Worm (Caenorhabditis elegans) whole organism, L4 larva: ENCODE measurements around the gene dct-6.

Experiments used
- T20F7.1 ChIP-seq: fragments of 200-800 bp; sonication (Bioruptor generic); optimal IDR thresholded peaks from 2 replicates; lab custom pipeline; 2018; ENCODE audit warnings: mild to moderate bottlenecking, missing genetic modification characterization, missing compliant biosample characterization
- T26A8.4 ChIP-seq: fragments of 200-800 bp; sonication (Bioruptor generic); IDR thresholded peaks from 2 replicates; pipeline ENCODE4 v1.3.6; 2022; ENCODE audit warnings: missing genetic modification characterization, missing compliant biosample characterization
- Y105C5A.15 ChIP-seq: fragments of 200-800 bp; sonication (Bioruptor generic); IDR thresholded peaks from 2 replicates; pipeline ENCODE4 v1.3.6; 2022; ENCODE audit warnings: missing genetic modification characterization, missing compliant biosample characterization
- Y48G9A.11 ChIP-seq: fragments of 200-800 bp; sonication (Bioruptor generic); IDR thresholded peaks from 2 replicates; pipeline ENCODE4 v1.3.6; 2022; ENCODE audit warnings: missing genetic modification reagents, missing genetic modification characterization, missing compliant biosample characterization
- aha-1 ChIP-seq: fragments of 150-350 bp; peaks from one replicate; lab custom pipeline; 2014; ENCODE audit warnings: missing biosample characterization, missing genetic modification characterization
- ama-1 ChIP-seq: fragments of 150-350 bp; optimal IDR thresholded peaks from 2 replicates; lab custom pipeline; 2014; ENCODE audit warnings: inconsistent platforms, mixed read lengths
- arid-1 ChIP-seq: fragments of 200-800 bp; sonication (Bioruptor generic); conservative IDR thresholded peaks from 2 replicates; pipeline ENCODE4 v1.3.6; 2022; ENCODE audit warnings: missing genetic modification reagents, missing genetic modification characterization, missing compliant biosample characterization
- ceh-20 ChIP-seq: fragments of 200-800 bp; sonication (Bioruptor generic); IDR thresholded peaks from 2 replicates; pipeline ENCODE4 v1.3.6; 2022; ENCODE audit warnings: missing genetic modification reagents, missing genetic modification characterization, missing compliant biosample characterization
- ceh-28 ChIP-seq: fragments of 150-350 bp; optimal IDR thresholded peaks from 2 replicates; lab custom pipeline; 2014; ENCODE audit warnings: missing biosample characterization, missing genetic modification reagents, missing genetic modification characterization
- cey-2 ChIP-seq: sonication (generic microtip); optimal IDR thresholded peaks from 3 replicates; lab custom pipeline; 2017; ENCODE audit warnings: missing genetic modification characterization, mild to moderate bottlenecking, missing compliant biosample characterization, antibody characterized with exemption, borderline replicate concordance; ENCODE audit not compliant: insufficient read depth
- ctbp-1 ChIP-seq: fragments of 200-800 bp; sonication (Bioruptor generic); IDR thresholded peaks from 2 replicates; pipeline ENCODE4 v1.3.6; 2022; ENCODE audit warnings: missing genetic modification reagents, missing genetic modification characterization, missing compliant biosample characterization
- daf-16 ChIP-seq, 3 experiments: sonication (generic microtip); optimal IDR thresholded peaks; 2 replicates each; lab custom pipeline; 2016 to 2017; ENCODE audit warnings: missing genetic modification characterization in 3 of 3, missing genetic modification reagents in 3 of 3, mild to moderate bottlenecking in 2 of 3, missing compliant biosample characterization in 2 of 3, missing biosample characterization in 1 of 3, moderate library complexity in 1 of 3
- daf-19 ChIP-seq: fragments of 200-800 bp; sonication (Bioruptor generic); conservative IDR thresholded peaks from 2 replicates; pipeline ENCODE4 v1.3.6; 2022; ENCODE audit warnings: missing genetic modification characterization, missing compliant biosample characterization
- daf-8 ChIP-seq: fragments of 200-800 bp; sonication (Bioruptor generic); IDR thresholded peaks from 2 replicates; pipeline ENCODE4 v1.3.6; 2022; ENCODE audit warnings: missing genetic modification characterization, missing compliant biosample characterization
- dmd-6 ChIP-seq: fragments of 200-800 bp; sonication (Bioruptor generic); IDR thresholded peaks from 2 replicates; pipeline ENCODE4 v1.3.6; 2022; ENCODE audit warnings: missing genetic modification reagents, missing genetic modification characterization, missing compliant biosample characterization
- dpl-1 ChIP-seq: fragments of 150-350 bp; optimal IDR thresholded peaks from 2 replicates; lab custom pipeline; 2014; ENCODE audit warnings: missing biosample characterization, missing genetic modification reagents, missing genetic modification characterization
- dve-1 ChIP-seq: sonication (generic microtip); optimal IDR thresholded peaks from 2 replicates; lab custom pipeline; 2017; ENCODE audit warnings: antibody characterized with exemption, mild to moderate bottlenecking, missing genetic modification characterization, missing compliant biosample characterization; ENCODE audit not compliant: insufficient read depth
- gei-8 ChIP-seq: fragments of 200-800 bp; sonication (Bioruptor generic); optimal IDR thresholded peaks from 2 replicates; lab custom pipeline; 2018; ENCODE audit warnings: mild to moderate bottlenecking, missing genetic modification characterization, missing compliant biosample characterization
- hlh-11 ChIP-seq: fragments of 200-800 bp; sonication (Bioruptor generic); optimal IDR thresholded peaks from 2 replicates; lab custom pipeline; 2018; ENCODE audit warnings: mild to moderate bottlenecking, missing genetic modification characterization, missing compliant biosample characterization
- hlh-30 ChIP-seq: sonication (generic microtip); optimal IDR thresholded peaks from 2 replicates; lab custom pipeline; 2017; ENCODE audit warnings: antibody characterized with exemption, mild to moderate bottlenecking, missing genetic modification characterization, missing compliant biosample characterization; ENCODE audit not compliant: insufficient read depth
- lin-1 ChIP-seq: fragments of 200-800 bp; sonication (Bioruptor generic); IDR thresholded peaks from 2 replicates; pipeline ENCODE4 v1.3.6; 2022; ENCODE audit warnings: missing genetic modification reagents, missing genetic modification characterization, missing compliant biosample characterization
- lin-38 ChIP-seq: fragments of 200-800 bp; sonication (Bioruptor generic); IDR thresholded peaks from 2 replicates; pipeline ENCODE4 v1.3.6; 2022; ENCODE audit warnings: missing genetic modification reagents, missing genetic modification characterization, missing compliant biosample characterization
- lir-3 ChIP-seq: sonication (generic microtip); optimal IDR thresholded peaks from 2 replicates; lab custom pipeline; 2016; ENCODE audit warnings: mild to moderate bottlenecking, missing genetic modification characterization, missing compliant biosample characterization
- lsy-2 ChIP-seq, 2 experiments: fragments of 150-350 bp in 1 of 2; sonication (generic microtip) in 1 of 2; optimal IDR thresholded peaks; 2 replicates each; lab custom pipeline; 2014 to 2017; ENCODE audit warnings: missing biosample characterization in 2 of 2, missing genetic modification characterization in 2 of 2
- madf-5 ChIP-seq, 2 experiments: fragments of 200-800 bp; sonication (Bioruptor generic); IDR thresholded peaks; 2 replicates each; pipeline ENCODE4 v1.3.6; 2022; ENCODE audit warnings: missing compliant biosample characterization in 2 of 2, missing genetic modification characterization in 2 of 2
- mdl-1 ChIP-seq, 2 experiments: fragments of 150-350 bp in 1 of 2; sonication (generic microtip) in 1 of 2; optimal IDR thresholded peaks; 2 replicates each; lab custom pipeline; 2014 to 2017; ENCODE audit warnings: missing biosample characterization in 2 of 2, missing genetic modification characterization in 2 of 2
- mep-1 ChIP-seq: fragments of 150-350 bp; sonication (generic microtip); optimal IDR thresholded peaks from 3 replicates; lab custom pipeline; 2014; ENCODE audit warnings: missing biosample characterization, missing genetic modification characterization
- mes-2 ChIP-seq: sonication (generic microtip); optimal IDR thresholded peaks from 2 replicates; lab custom pipeline; 2016; ENCODE audit warnings: missing genotype, mild to moderate bottlenecking, missing genetic modification characterization, missing compliant biosample characterization; ENCODE audit not compliant: poor library complexity, severe bottlenecking
- mxl-3 ChIP-seq: fragments of 200-800 bp; sonication (Bioruptor generic); optimal IDR thresholded peaks from 2 replicates; lab custom pipeline; 2018; ENCODE audit warnings: mild to moderate bottlenecking, missing genetic modification characterization, missing compliant biosample characterization
- nhr-10 ChIP-seq: fragments of 150-350 bp; optimal IDR thresholded peaks from 2 replicates; lab custom pipeline; 2014; ENCODE audit warnings: missing biosample characterization, missing genetic modification characterization
- nhr-102 ChIP-seq: sonication (generic microtip); optimal IDR thresholded peaks from 2 replicates; lab custom pipeline; 2016; ENCODE audit warnings: mild to moderate bottlenecking, missing genetic modification characterization, moderate library complexity, missing compliant biosample characterization
- nhr-237 ChIP-seq: sonication (generic microtip); optimal IDR thresholded peaks from 2 replicates; lab custom pipeline; 2017; ENCODE audit warnings: missing biosample characterization, missing genetic modification characterization
- nhr-25 ChIP-seq: sonication (generic microtip); optimal IDR thresholded peaks from 2 replicates; lab custom pipeline; 2017; ENCODE audit warnings: missing genetic modification characterization, mild to moderate bottlenecking, missing compliant biosample characterization, antibody characterized with exemption, moderate library complexity, borderline replicate concordance; ENCODE audit not compliant: insufficient read depth
- nhr-28 ChIP-seq: fragments of 150-350 bp; optimal IDR thresholded peaks from 2 replicates; lab custom pipeline; 2014; ENCODE audit warnings: missing biosample characterization, missing genetic modification characterization
- nhr-48 ChIP-seq: sonication (generic microtip); optimal IDR thresholded peaks from 2 replicates; lab custom pipeline; 2016; ENCODE audit warnings: mild to moderate bottlenecking, missing genetic modification characterization, missing compliant biosample characterization
- php-3 ChIP-seq: fragments of 200-800 bp; sonication (Bioruptor generic); IDR thresholded peaks from 2 replicates; pipeline ENCODE4 v1.3.6; 2022; ENCODE audit warnings: missing genetic modification reagents, missing genetic modification characterization, missing compliant biosample characterization
- spr-3 ChIP-seq: fragments of 200-800 bp; sonication (Bioruptor generic); optimal IDR thresholded peaks from 2 replicates; lab custom pipeline; 2018; ENCODE audit warnings: mild to moderate bottlenecking, missing genetic modification characterization, missing compliant biosample characterization
- tra-1 ChIP-seq: fragments of 200-800 bp; sonication (Bioruptor generic); IDR thresholded peaks from 2 replicates; pipeline ENCODE4 v1.3.6; 2022; ENCODE audit warnings: missing genetic modification reagents, missing genetic modification characterization, missing compliant biosample characterization
- unc-130 ChIP-seq: sonication (generic microtip); optimal IDR thresholded peaks from 2 replicates; lab custom pipeline; 2016; ENCODE audit warnings: missing genetic modification reagents, missing genetic modification characterization, missing compliant biosample characterization
- unc-62 ChIP-seq, 3 experiments: fragments of 150-350 bp in 1 of 3; sonication (generic microtip); optimal IDR thresholded peaks in 2 of 3; peaks in 1 of 3; 1 replicate in 1 of 3; 2 replicates in 2 of 3; lab custom pipeline; 2014 to 2017; ENCODE audit warnings: missing biosample characterization in 3 of 3, missing genetic modification characterization in 3 of 3, missing genetic modification reagents in 3 of 3, missing genotype in 1 of 3
- zip-11 ChIP-seq: fragments of 200-800 bp; sonication (Bioruptor generic); IDR thresholded peaks from 2 replicates; pipeline ENCODE4 v1.3.6; 2022; ENCODE audit warnings: missing genetic modification characterization, missing compliant biosample characterization
- ztf-7 ChIP-seq: fragments of 150-350 bp; optimal IDR thresholded peaks from 2 replicates; lab custom pipeline; 2014; ENCODE audit warnings: missing biosample characterization, missing genetic modification characterization

Gene dct-6

ce11 chrIII:5917365-5917958 lies 48.8 kb upstream of the dct-6 start (continued):
- TF ChIP-seq ctbp-1 (GFP tag; lab: Robert Waterston, UW), result no peak
- peak in 1 of 2 experiments; percentile 24 for TF ChIP-seq mdl-1 (tag; optimal IDR thresholded peaks at IDR 0.05; lab: Kevin White, UChicago)
- peak; percentile 78 for TF ChIP-seq php-3 (GFP tag; lab: Robert Waterston, UW)
- TF ChIP-seq ceh-20 (GFP tag; lab: Robert Waterston, UW), result peak; percentile 33; the same call in 1 of the 2 replicates
- no peak for TF ChIP-seq Y105C5A.15 (GFP tag; lab: Robert Waterston, UW)
- no peak for TF ChIP-seq ztf-7
- peak; percentile 62 for TF ChIP-seq nhr-102 (tag; lab: Kevin White, UChicago)
- TF ChIP-seq T26A8.4, result no peak
- no peak for TF ChIP-seq spr-3 (GFP tag; lab: Kevin White, UChicago)
- TF ChIP-seq nhr-10 (tag; lab: Kevin White, UChicago), result peak; percentile 11
- no peak for TF ChIP-seq madf-5 (GFP tag; IDR thresholded peaks at IDR 0.05; lab: Robert Waterston, UW)
- no peak for TF ChIP-seq lir-3 (tag; lab: Kevin White, UChicago)
- peak; percentile 90 for TF ChIP-seq aha-1 (tag; lab: Kevin White, UChicago)
- peak; percentile 22 for TF ChIP-seq mes-2 (tag; lab: Kevin White, UChicago)
- peak; percentile 38 for TF ChIP-seq T20F7.1 (GFP tag; lab: Kevin White, UChicago)
- TF ChIP-seq lin-38 (GFP tag; lab: Robert Waterston, UW), result peak; percentile 28; the same call in 1 of the 2 replicates
- TF ChIP-seq daf-19 (GFP tag; lab: Robert Waterston, UW), result no peak
- no peak for TF ChIP-seq gei-8 (GFP tag; lab: Kevin White, UChicago)

ce11 chrIII:5919799-5920387 lies 46.3 kb upstream of the dct-6 start, which contains the start of the genes tdo-2 and C28H8.2:
Gene tdo-2 (minus strand): TSS chrIII:5919955.
Gene C28H8.2 (plus strand): TSS chrIII:5920322.
- TF ChIP-seq T26A8.4 (peak; percentile 9; the same call in 1 of the 2 replicates), Y48G9A.11 (GFP tag; lab: Robert Waterston, UW) (no peak), nhr-237 (tag; lab: Kevin White, UChicago) (no peak), lsy-2 (tag; optimal IDR thresholded peaks at IDR 0.05; lab: Kevin White, UChicago) (peak in 1 of 2 experiments; percentile 67), tra-1 (GFP tag; lab: Robert Waterston, UW) (peak; percentile 55; the same call in 1 of the 2 replicates), mdl-1 (tag; optimal IDR thresholded peaks at IDR 0.05; lab: Kevin White, UChicago) (peak; percentile 38 to 85), daf-16 (GFP tag; optimal IDR thresholded peaks at IDR 0.05; lab: Kevin White, UChicago) (no peak), daf-16 (tag; optimal IDR thresholded peaks at IDR 0.05; lab: Kevin White, UChicago) (no peak), cey-2 (peak; percentile 84), unc-130 (no peak), dve-1 (peak; percentile 60), unc-62 (GFP tag; optimal IDR thresholded peaks at IDR 0.05 in 1 of 2; lab: Kevin White, UChicago) (peak in 1 of 2 experiments; percentile 99), unc-62 (tag; optimal IDR thresholded peaks at IDR 0.05; lab: Kevin White, UChicago) (no peak), mxl-3 (GFP tag; lab: Kevin White, UChicago) (peak; percentile 86), nhr-48 (tag; lab: Kevin White, UChicago) (peak; percentile 85), nhr-25 (tag; lab: Kevin White, UChicago) (peak; percentile 70), dpl-1 (peak; percentile 6), nhr-10 (tag; lab: Kevin White, UChicago) (peak; percentile 0), ceh-20 (GFP tag; lab: Robert Waterston, UW) (peak; percentile 81), hlh-30 (tag; lab: Kevin White, UChicago) (peak; percentile 84), zip-11 (GFP tag; lab: Robert Waterston, UW) (no peak), lin-1 (GFP tag; lab: Robert Waterston, UW) (peak; percentile 76; the same call in 1 of the 2 replicates), gei-8 (GFP tag; lab: Kevin White, UChicago) (peak; percentile 44), dmd-6 (GFP tag; lab: Robert Waterston, UW) (peak; percentile 61), ceh-28 (tag; lab: Kevin White, UChicago) (no peak), ama-1 (peak; percentile 56), daf-8 (GFP tag; lab: Robert Waterston, UW) (no peak), mep-1 (peak; percentile 29), arid-1 (no peak), hlh-11 (tag; lab: Kevin White, UChicago) (peak; percentile 88), nhr-28 (tag; lab: Kevin White, UChicago) (peak; percentile 85)
